Worm (Caenorhabditis elegans): Measurements from ENCODE around the gene F07H5.7.

The F07H5.7 gene

DNA sequence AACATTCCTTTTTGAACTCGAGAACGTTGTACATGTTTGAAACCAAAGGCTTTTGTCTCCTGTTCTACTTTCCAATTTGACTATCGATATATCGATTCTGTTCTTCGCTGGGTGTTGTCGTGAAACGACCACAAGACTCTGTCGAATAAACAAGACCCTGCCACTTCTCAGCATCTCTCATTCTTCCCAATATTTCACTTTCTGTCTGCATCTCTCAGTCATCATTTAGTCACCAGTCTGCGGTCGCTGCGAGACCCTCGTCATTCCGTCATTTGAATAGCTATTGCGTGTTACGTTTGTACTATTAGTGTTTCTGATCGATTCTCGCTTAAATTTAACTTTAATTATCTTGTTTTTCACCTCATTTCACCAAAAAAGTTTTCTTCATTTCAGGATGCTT is 6.6 kb downstream of the F07H5.7 start:
- TF ChIP-seq ztf-7 (tag; optimal IDR thresholded peaks at IDR 0.05) (peak; percentile 78), snpc-1.2 (GFP tag; IDR thresholded peaks at IDR 0.05) (peak; percentile 58), spr-1 (tag; optimal IDR thresholded peaks at IDR 0.05) (peak; percentile 71), nhr-25 (tag; optimal IDR thresholded peaks at IDR 0.05; ENCODE audit: borderline replicate concordance, insufficient read depth) (peak; percentile 83), attf-4 (tag; optimal IDR thresholded peaks at IDR 0.05) (no peak), zfp-3 (GFP tag; conservative IDR thresholded peaks at IDR 0.05) (peak; percentile 86), rbr-2 (tag; optimal IDR thresholded peaks at IDR 0.05) (peak; percentile 93), nhr-48 (tag; optimal IDR thresholded peaks at IDR 0.05) (peak; percentile 70), php-3 (GFP tag; IDR thresholded peaks at IDR 0.05) (peak; percentile 81), lin-29 (GFP tag; IDR thresholded peaks at IDR 0.05) (peak; percentile 51; the same call in 1 of the 2 replicates), hlh-11 (tag; optimal IDR thresholded peaks at IDR 0.05) (peak; percentile 94), egl-43 (GFP tag; IDR thresholded peaks at IDR 0.05) (peak; percentile 81; the same call in 1 of the 2 replicates), egl-27 (tag; optimal IDR thresholded peaks at IDR 0.05) (no peak), T26A8.4 (GFP tag; IDR thresholded peaks at IDR 0.05) (peak; percentile 91), skn-1 (tag; optimal IDR thresholded peaks at IDR 0.05) (peak; percentile 75), madf-5 (GFP tag; IDR thresholded peaks at IDR 0.05) (no peak), lin-1 (GFP tag; IDR thresholded peaks at IDR 0.05) (0 out of 2 replicates have a peak, but pooled peaks have one; percentile 63), F26F4.8 (GFP tag; conservative IDR thresholded peaks at IDR 0.05) (no peak), vab-7 (GFP tag; IDR thresholded peaks at IDR 0.05) (peak; percentile 61), daf-19 (GFP tag; conservative IDR thresholded peaks at IDR 0.05) (peak; percentile 79), lin-39 (tag; optimal IDR thresholded peaks at IDR 0.05) (no peak), pha-4 (GFP tag; IDR thresholded peaks at IDR 0.05) (peak; percentile 62), pha-4 (tag; optimal IDR thresholded peaks at IDR 0.05) (peak; percentile 95), nhr-42 (GFP tag; IDR thresholded peaks at IDR 0.05) (peak; percentile 80; the same call in 1 of the 2 replicates), mdl-1 (tag; optimal IDR thresholded peaks at IDR 0.05) (peak in 1 of 2 experiments; percentile 83), nhr-10 (tag; optimal IDR thresholded peaks at IDR 0.05) (no peak), tra-1 (GFP tag; IDR thresholded peaks at IDR 0.05) (peak; percentile 88), daf-16 (GFP tag; optimal IDR thresholded peaks at IDR 0.05) (peak; percentile 64 to 73), daf-16 (tag; optimal IDR thresholded peaks at IDR 0.05) (peak; percentile 99), fkh-10 (GFP tag; optimal IDR thresholded peaks at IDR 0.05) (peak; percentile 67), pqm-1 (tag; optimal IDR thresholded peaks at IDR 0.05) (peak; percentile 22), ceh-28 (tag; optimal IDR thresholded peaks at IDR 0.05) (peak; percentile 86), F37D6.2 (tag; optimal IDR thresholded peaks at IDR 0.05) (peak; percentile 58), dve-1 (tag; optimal IDR thresholded peaks at IDR 0.05; ENCODE audit: insufficient read depth) (peak; percentile 97), ZK337.2 (GFP tag; IDR thresholded peaks at IDR 0.05) (no peak), dmd-8 (GFP tag; IDR thresholded peaks at IDR 0.05) (no peak), ztf-11 (tag; optimal IDR thresholded peaks at IDR 0.05) (no peak), cey-2 (tag; optimal IDR thresholded peaks at IDR 0.05; ENCODE audit: borderline replicate concordance, insufficient read depth) (peak; percentile 52), snpc-4 (tag; optimal IDR thresholded peaks at IDR 0.05) (no peak), mxl-2 (GFP tag; conservative IDR thresholded peaks at IDR 0.05) (no peak), Y105C5A.15 (GFP tag; IDR thresholded peaks at IDR 0.05) (no peak), dmd-6 (GFP tag; IDR thresholded peaks at IDR 0.05) (peak; percentile 91), zfp-2 (tag; optimal IDR thresholded peaks at IDR 0.05) (peak; percentile 61), nhr-77 (tag; optimal IDR thresholded peaks at IDR 0.05) (peak; percentile 87), aly-2 (tag; optimal IDR thresholded peaks at IDR 0.05) (no peak), ces-1 (GFP tag; optimal IDR thresholded peaks at IDR 0.05) (no peak), F49E8.2 (tag; optimal IDR thresholded peaks at IDR 0.05; ENCODE audit: borderline replicate concordance) (no peak), lir-3 (tag; optimal IDR thresholded peaks at IDR 0.05) (no peak), lim-7 (GFP tag; IDR thresholded peaks at IDR 0.05) (no peak), spr-3 (GFP tag; optimal IDR thresholded peaks at IDR 0.05) (no peak), fos-1 (tag; optimal IDR thresholded peaks at IDR 0.05) (no peak), mdt-29 (GFP tag; IDR thresholded peaks at IDR 0.05) (peak; percentile 92)
